Worm (Caenorhabditis elegans) whole organism, mixed stage, embryonic: Measurements from ENCODE around the gene Y119D3B.14.

Experiments
- ceh-39 ChIP-seq: fragments of 150-350 bp; optimal IDR thresholded peaks from 2 replicates; lab custom pipeline; 2014; ENCODE audit warnings: missing biosample characterization, missing genetic modification characterization
- lsy-2 ChIP-seq: fragments of 150-350 bp; optimal IDR thresholded peaks from 2 replicates; lab custom pipeline; 2014; ENCODE audit warnings: missing biosample characterization, missing genetic modification characterization
- nhr-237 ChIP-seq: fragments of 150-350 bp; optimal IDR thresholded peaks from 2 replicates; lab custom pipeline; 2014; ENCODE audit warnings: missing biosample characterization, missing genetic modification characterization

DNA sequence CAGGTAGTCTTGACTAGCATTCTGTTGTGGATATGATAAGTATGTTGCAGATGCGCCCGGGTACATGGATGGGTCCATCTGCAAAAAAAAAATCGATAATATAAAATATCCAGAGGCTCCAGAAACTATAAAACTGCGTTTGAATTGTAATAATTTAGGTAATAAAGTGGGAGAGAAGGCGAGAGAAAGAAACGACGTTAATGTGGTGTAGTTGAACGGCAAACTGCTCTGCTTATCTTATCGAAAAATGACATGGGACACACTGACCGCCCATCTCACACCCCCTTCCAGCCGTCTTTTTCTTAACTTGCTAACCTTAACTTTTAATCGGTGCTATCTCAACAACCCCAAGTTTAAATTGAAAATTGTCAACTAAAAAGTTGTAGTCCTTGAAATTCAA lies 28.4 kb upstream of the Y119D3B.14 start:
- TF ChIP-seq ceh-39 (tag; lab: Kevin White, UChicago) (no peak), lsy-2 (tag; lab: Kevin White, UChicago) (no peak), nhr-237 (no peak)
